Fruit fly (Drosophila melanogaster) whole organism, prepupa: ENCODE data around the gene CG31810.
A peak's percentile ranks its signal among the peaks of the same experiment; 100 is the strongest.

ENCODE experiments used
- CG16779 ChIP-seq: fragments of 200-800 bp; sonication (Bioruptor generic); optimal IDR thresholded peaks from 3 replicates; lab custom pipeline; 2017; ENCODE audit warnings: missing biosample characterization, mild to moderate bottlenecking, missing genetic modification characterization
- CG3032 ChIP-seq: fragments of 200-800 bp; optimal IDR thresholded peaks from 2 replicates; lab custom pipeline; 2019; ENCODE audit warnings: missing biosample characterization, mild to moderate bottlenecking, missing genetic modification characterization, moderate library complexity
- CG31627 ChIP-seq: fragments of 200-800 bp; sonication (Bioruptor generic); optimal IDR thresholded peaks from 3 replicates; lab custom pipeline; 2016; ENCODE audit warnings: missing biosample characterization, missing genetic modification characterization
- CG6808 ChIP-seq: fragments of 200-800 bp; sonication (Bioruptor generic); optimal IDR thresholded peaks from 3 replicates; lab custom pipeline; 2017; ENCODE audit warnings: missing biosample characterization, missing genetic modification characterization, mild to moderate bottlenecking, moderate library complexity, missing genetic modification reagents
- Ets96B ChIP-seq: fragments of 200-800 bp; optimal IDR thresholded peaks from 2 replicates; lab custom pipeline; 2019; ENCODE audit warnings: missing biosample characterization, mild to moderate bottlenecking, missing genetic modification characterization, moderate library complexity
- Gug ChIP-seq: fragments of 200-800 bp; sonication (Bioruptor generic); IDR thresholded peaks from 2 replicates; pipeline ENCODE4 v1.3.6; 2022; ENCODE audit warnings: missing biosample characterization, missing genetic modification characterization
- Lpt ChIP-seq: fragments of 200-800 bp; sonication (Bioruptor generic); optimal IDR thresholded peaks from 3 replicates; lab custom pipeline; 2016; ENCODE audit warnings: missing biosample characterization, missing genetic modification characterization
- Met ChIP-seq: fragments of 200-800 bp; sonication (Bioruptor generic); optimal IDR thresholded peaks from 3 replicates; lab custom pipeline; 2016; ENCODE audit warnings: missing biosample characterization, missing genetic modification characterization
- OdsH ChIP-seq: fragments of 200-800 bp; sonication (Bioruptor generic); optimal IDR thresholded peaks from 3 replicates; lab custom pipeline; 2016; ENCODE audit warnings: missing biosample characterization, missing genetic modification characterization
- Smox ChIP-seq: fragments of 200-800 bp; sonication (Bioruptor generic); optimal IDR thresholded peaks from 3 replicates; lab custom pipeline; 2016; ENCODE audit warnings: missing biosample characterization, missing genetic modification characterization
- ss ChIP-seq, 2 experiments: fragments of 200-800 bp; sonication (Bioruptor generic); optimal IDR thresholded peaks; 2 replicates in 1 of 2; 3 replicates in 1 of 2; lab custom pipeline; 2017 to 2018; ENCODE audit warnings: mild to moderate bottlenecking in 2 of 2, missing biosample characterization in 2 of 2, missing genetic modification characterization in 2 of 2, moderate library complexity in 1 of 2

DNA sequence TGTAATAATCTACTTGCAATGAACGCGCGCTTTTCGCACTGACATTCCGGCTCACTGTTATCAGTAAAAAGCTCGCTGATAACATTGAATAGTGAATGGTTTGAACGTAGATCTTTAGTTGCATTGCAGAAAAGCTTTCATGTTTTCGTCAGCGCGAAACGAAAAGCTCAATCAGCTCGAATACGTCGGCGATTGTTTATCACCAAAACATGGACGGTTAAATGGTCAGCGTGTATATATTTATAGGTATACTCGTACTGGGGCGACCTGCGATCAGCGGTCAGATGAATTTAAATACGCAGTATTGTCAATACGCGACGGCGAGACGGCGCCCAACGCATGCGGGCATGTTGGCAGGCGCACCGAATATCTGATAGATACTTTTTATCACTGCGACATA is 34.3 kb upstream of the CG31810 start:
- no peak for TF ChIP-seq Met (GFP tag; lab: Kevin White, UChicago)
- TF ChIP-seq CG3032 (tag; lab: Kevin White, UChicago): no peak
- TF ChIP-seq ss (GFP tag; optimal IDR thresholded peaks at IDR 0.05; lab: Kevin White, UChicago): no peak
- no peak for TF ChIP-seq Smox (GFP tag; lab: Kevin White, UChicago)
- TF ChIP-seq OdsH (GFP tag; lab: Kevin White, UChicago): no peak
- no peak for TF ChIP-seq CG31627 (GFP tag; lab: Kevin White, UChicago)
- TF ChIP-seq Ets96B (tag; lab: Kevin White, UChicago): no peak
- TF ChIP-seq Gug: no peak
- TF ChIP-seq Lpt (GFP tag; lab: Kevin White, UChicago): no peak
- no peak for TF ChIP-seq CG6808 (GFP tag; lab: Kevin White, UChicago)
- TF ChIP-seq CG16779: peak; percentile 25
